Worm (Caenorhabditis elegans): ENCODE measurements around the gene oac-41.

The oac-41 gene

DNA sequence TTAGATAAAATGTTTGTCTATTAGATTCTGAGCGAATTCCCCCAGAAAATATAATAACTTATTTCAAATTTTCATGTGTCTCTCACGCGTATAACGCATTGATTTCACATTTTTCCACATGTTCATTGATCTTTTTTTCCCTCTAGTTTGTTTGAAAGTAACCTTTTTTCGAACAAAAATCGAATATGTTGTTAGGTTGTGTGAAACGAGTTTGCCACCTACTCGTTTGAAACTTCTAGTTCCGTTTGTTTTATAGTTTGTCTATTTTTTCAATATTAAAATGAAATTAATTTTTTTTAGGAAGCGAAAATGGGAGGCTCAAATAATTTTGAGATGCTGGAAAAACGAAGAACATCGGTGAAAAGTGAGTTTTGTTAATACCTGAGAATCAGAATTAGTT is 8.3 kb upstream of the oac-41 start, which contains the start of gene C25E10.5:
Gene C25E10.5 (plus strand): TSS at position 301 of the 400 bp plus-strand sequence.
- no peak for TF ChIP-seq ztf-29 (GFP tag; IDR thresholded peaks at IDR 0.05)
- TF ChIP-seq klf-2 (GFP tag; conservative IDR thresholded peaks at IDR 0.05), result no peak
- TF ChIP-seq tab-1 (GFP tag; IDR thresholded peaks at IDR 0.05), result no peak
- TF ChIP-seq ref-1 (GFP tag; conservative IDR thresholded peaks at IDR 0.05), result no peak
- no peak for TF ChIP-seq flt-1 (GFP tag; IDR thresholded peaks at IDR 0.05)
- no peak for TF ChIP-seq med-1 (GFP tag; optimal IDR thresholded peaks at IDR 0.05; ENCODE audit: insufficient read depth)
- no peak for TF ChIP-seq cog-1 (tag; optimal IDR thresholded peaks at IDR 0.05)
- TF ChIP-seq T22C8.4 (GFP tag; IDR thresholded peaks at IDR 0.05), result no peak
- no peak for TF ChIP-seq ztf-23 (GFP tag; IDR thresholded peaks at IDR 0.05)

- TF ChIP-seq tab-1 (GFP tag; IDR thresholded peaks at IDR 0.05) (no peak), flt-1 (GFP tag; IDR thresholded peaks at IDR 0.05) (no peak), ztf-29 (GFP tag; IDR thresholded peaks at IDR 0.05) (no peak), cog-1 (tag; optimal IDR thresholded peaks at IDR 0.05) (no peak), ztf-23 (GFP tag; IDR thresholded peaks at IDR 0.05) (no peak), T22C8.4 (GFP tag; IDR thresholded peaks at IDR 0.05) (no peak), med-1 (GFP tag; optimal IDR thresholded peaks at IDR 0.05; ENCODE audit: insufficient read depth) (no peak), klf-2 (GFP tag; conservative IDR thresholded peaks at IDR 0.05) (no peak), ref-1 (GFP tag; conservative IDR thresholded peaks at IDR 0.05) (no peak)
Observed at ce11 chrV:9024713-9025112, 2.7 kb upstream of the oac-41 start, which contains the start of gene bus-1. Gene bus-1, minus strand, starts transcription at chrV:9024813.

- TF ChIP-seq ztf-23 (GFP tag; IDR thresholded peaks at IDR 0.05), result no peak
- TF ChIP-seq ref-1 (GFP tag; conservative IDR thresholded peaks at IDR 0.05), result no peak
- TF ChIP-seq klf-2 (GFP tag; conservative IDR thresholded peaks at IDR 0.05), result no peak
- TF ChIP-seq tab-1 (GFP tag; IDR thresholded peaks at IDR 0.05), result no peak
- TF ChIP-seq T22C8.4 (GFP tag; IDR thresholded peaks at IDR 0.05), result no peak
- TF ChIP-seq ztf-29 (GFP tag; IDR thresholded peaks at IDR 0.05), result no peak
- no peak for TF ChIP-seq flt-1 (GFP tag; IDR thresholded peaks at IDR 0.05)
- no peak for TF ChIP-seq cog-1 (tag; optimal IDR thresholded peaks at IDR 0.05)
- no peak for TF ChIP-seq med-1 (GFP tag; optimal IDR thresholded peaks at IDR 0.05; ENCODE audit: insufficient read depth)
Observed at ce11 chrV:9018871-9019270, 3.1 kb downstream of the oac-41 start.

DNA sequence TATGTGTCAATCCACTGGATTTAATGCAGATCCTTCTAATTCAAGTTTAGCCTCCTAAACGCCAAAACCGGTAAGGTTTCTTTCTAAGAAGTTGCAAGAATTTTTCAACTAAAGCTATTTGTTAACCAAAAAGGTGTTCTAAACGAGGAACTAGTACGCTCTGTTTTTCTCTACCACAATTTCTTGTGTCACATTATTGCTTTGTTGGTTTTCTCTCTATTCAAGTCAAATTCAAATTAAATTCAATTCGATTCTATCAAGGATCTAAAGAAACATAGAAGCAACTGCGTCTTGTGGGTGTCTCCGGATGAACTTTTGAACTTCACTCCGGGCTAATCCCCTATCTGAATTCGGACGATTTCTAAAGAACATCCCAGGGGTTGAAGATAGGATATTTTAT is 5.5 kb downstream of the oac-41 start, which contains the start of gene oac-40:
Gene oac-40 (plus strand): TSS at position 301 of the 400 bp plus-strand sequence.
- TF ChIP-seq T22C8.4 (GFP tag; IDR thresholded peaks at IDR 0.05) (no peak), flt-1 (GFP tag; IDR thresholded peaks at IDR 0.05) (no peak), ztf-29 (GFP tag; IDR thresholded peaks at IDR 0.05) (no peak), ref-1 (GFP tag; conservative IDR thresholded peaks at IDR 0.05) (no peak), ztf-23 (GFP tag; IDR thresholded peaks at IDR 0.05) (no peak), klf-2 (GFP tag; conservative IDR thresholded peaks at IDR 0.05) (no peak), med-1 (GFP tag; optimal IDR thresholded peaks at IDR 0.05; ENCODE audit: insufficient read depth) (no peak), tab-1 (GFP tag; IDR thresholded peaks at IDR 0.05) (no peak)

DNA sequence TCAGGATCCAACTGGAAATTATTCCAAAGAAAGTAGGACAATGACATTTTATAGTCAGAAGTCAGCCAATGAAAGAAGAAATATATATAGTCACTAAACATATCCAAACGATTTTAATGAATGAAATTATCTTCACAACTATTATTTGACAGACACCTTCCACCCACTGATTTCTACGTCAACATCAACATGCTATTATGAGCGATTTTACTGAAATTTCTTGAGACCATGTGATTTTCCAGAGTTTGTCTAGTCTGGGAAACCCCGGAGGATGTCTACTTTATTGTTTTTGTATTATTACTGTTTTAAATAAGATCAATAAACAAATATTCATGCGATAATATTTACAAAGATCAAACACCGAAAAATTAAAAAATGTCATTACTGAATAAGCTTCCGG is 6.4 kb downstream of the oac-41 start, which contains the start of gene srt-18:
Gene srt-18 (minus strand): TSS at position 101 of the 400 bp plus-strand sequence.
- TF ChIP-seq flt-1 (GFP tag; IDR thresholded peaks at IDR 0.05) (no peak), ztf-23 (GFP tag; IDR thresholded peaks at IDR 0.05) (no peak)

- TF ChIP-seq klf-2 (GFP tag; conservative IDR thresholded peaks at IDR 0.05) (no peak), ref-1 (GFP tag; conservative IDR thresholded peaks at IDR 0.05) (no peak), tab-1 (GFP tag; IDR thresholded peaks at IDR 0.05) (no peak)
Observed at ce11 chrV:9013765-9014164, 8.2 kb downstream of the oac-41 start, which contains the start of gene srh-201. Gene srh-201, minus strand, starts transcription at chrV:9013865.

ce11 chrV:9009175-9009574 is 12.8 kb downstream of the oac-41 start, which contains the start of gene srx-2:
Gene srx-2, plus strand, starts transcription at chrV:9009475.
- TF ChIP-seq flt-1 (GFP tag; IDR thresholded peaks at IDR 0.05) (no peak), med-1 (GFP tag; optimal IDR thresholded peaks at IDR 0.05; ENCODE audit: insufficient read depth) (no peak), ref-1 (GFP tag; conservative IDR thresholded peaks at IDR 0.05) (no peak)

DNA sequence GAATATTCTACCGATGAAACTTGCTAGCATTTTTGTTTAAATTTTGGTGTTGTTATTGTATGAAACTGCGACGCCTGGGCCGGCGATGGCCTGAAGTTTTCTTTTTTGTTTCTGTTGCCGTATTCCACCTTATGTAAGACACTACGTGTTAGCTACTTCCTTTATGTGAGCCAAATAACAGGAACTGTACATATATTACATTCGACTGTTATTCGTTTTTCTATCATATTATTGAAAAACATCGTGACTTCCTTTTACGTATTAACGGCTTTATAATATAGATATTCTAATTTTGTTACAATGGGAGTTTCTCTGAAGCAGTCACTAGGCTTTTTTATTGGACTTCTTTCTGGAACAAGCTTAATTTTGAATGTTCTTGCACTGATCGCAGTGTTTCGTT is 16.7 kb downstream of the oac-41 start, which contains the start of gene srx-3:
Gene srx-3 (plus strand): TSS at position 301 of the 400 bp plus-strand sequence.
- no peak for TF ChIP-seq ztf-29 (GFP tag; IDR thresholded peaks at IDR 0.05)

DNA sequence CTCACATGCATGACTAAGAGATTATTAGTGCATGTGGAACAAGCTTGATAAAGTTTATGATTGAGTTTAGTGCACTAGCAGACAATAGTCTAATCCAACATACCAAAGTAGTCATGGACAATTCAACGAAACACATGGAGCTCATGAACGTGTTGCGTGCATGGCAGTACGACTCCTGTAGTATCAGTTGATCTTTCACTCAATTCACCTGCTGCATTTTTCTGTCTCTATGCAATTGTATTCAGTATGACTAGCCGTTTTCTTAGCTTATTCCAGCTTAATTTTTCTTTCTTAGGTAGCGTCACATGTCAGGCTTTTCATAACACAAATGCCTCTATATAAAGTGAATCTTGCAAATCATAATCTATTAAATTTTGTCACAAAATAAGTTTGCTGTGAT is 18.7 kb downstream of the oac-41 start, which contains the start of gene srx-1:
Gene srx-1 (plus strand): TSS at position 382 of the 400 bp plus-strand sequence.
- TF ChIP-seq ztf-23 (GFP tag; IDR thresholded peaks at IDR 0.05) (no peak), ztf-29 (GFP tag; IDR thresholded peaks at IDR 0.05) (no peak), klf-2 (GFP tag; conservative IDR thresholded peaks at IDR 0.05) (no peak), T22C8.4 (GFP tag; IDR thresholded peaks at IDR 0.05) (no peak), flt-1 (GFP tag; IDR thresholded peaks at IDR 0.05) (no peak), tab-1 (GFP tag; IDR thresholded peaks at IDR 0.05) (no peak), cog-1 (tag; optimal IDR thresholded peaks at IDR 0.05) (no peak), ref-1 (GFP tag; conservative IDR thresholded peaks at IDR 0.05) (no peak), med-1 (GFP tag; optimal IDR thresholded peaks at IDR 0.05; ENCODE audit: insufficient read depth) (no peak)

DNA sequence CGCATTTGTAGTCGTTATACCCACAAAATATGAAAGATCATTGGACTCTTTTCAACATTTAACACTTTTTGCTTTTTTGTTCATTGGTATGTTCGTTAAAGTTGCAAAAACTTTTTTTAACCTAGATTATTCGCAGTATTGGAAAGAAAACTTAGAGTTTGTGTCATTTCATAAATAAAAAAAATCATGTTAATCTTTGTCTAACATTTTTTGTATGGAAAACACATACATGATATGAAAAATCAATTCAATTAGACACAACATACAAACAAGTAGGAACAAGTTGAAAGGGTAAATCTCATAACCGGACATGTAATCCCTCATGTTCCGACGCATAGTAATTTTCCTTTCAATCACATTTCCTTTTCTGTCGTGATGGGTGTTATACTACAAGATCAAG is 20.8 kb downstream of the oac-41 start, which contains the start of gene F59E11.2:
Gene F59E11.2 (plus strand): TSS at position 301 of the 400 bp plus-strand sequence.
- no peak for TF ChIP-seq ztf-29 (GFP tag; IDR thresholded peaks at IDR 0.05)
- no peak for TF ChIP-seq T22C8.4 (GFP tag; IDR thresholded peaks at IDR 0.05)
- TF ChIP-seq ref-1 (GFP tag; conservative IDR thresholded peaks at IDR 0.05), result no peak
- no peak for TF ChIP-seq klf-2 (GFP tag; conservative IDR thresholded peaks at IDR 0.05)
- TF ChIP-seq flt-1 (GFP tag; IDR thresholded peaks at IDR 0.05), result no peak
- TF ChIP-seq cog-1 (tag; optimal IDR thresholded peaks at IDR 0.05), result no peak
- TF ChIP-seq tab-1 (GFP tag; IDR thresholded peaks at IDR 0.05), result no peak
- no peak for TF ChIP-seq ztf-23 (GFP tag; IDR thresholded peaks at IDR 0.05)
- TF ChIP-seq med-1 (GFP tag; optimal IDR thresholded peaks at IDR 0.05; ENCODE audit: insufficient read depth), result no peak

All from whole organism, midembryonic.